Fruit fly (Drosophila melanogaster): ENCODE measurements around the gene eIF3l.

dm6 chr3L:12124138-12124583 lies 21.7 kb downstream of the eIF3l start:
- TF ChIP-seq ttk (optimal IDR thresholded peaks at IDR 0.05) (no peak), h (optimal IDR thresholded peaks at IDR 0.05) (no peak)

All from Kc167 (cell line).